Worm (Caenorhabditis elegans) whole organism, L1 larva: ENCODE data around the gene C35C5.9.

Experiments
- ceh-90 ChIP-seq: sonication (generic microtip); optimal IDR thresholded peaks from 2 replicates; lab custom pipeline; 2016; ENCODE audit warnings: missing genetic modification characterization, missing compliant biosample characterization
- dpl-1 ChIP-seq, 3 experiments: fragments of 150-350 bp in 2 of 3; sonication (generic microtip) in 1 of 3; optimal IDR thresholded peaks; 2 replicates each; lab custom pipeline; 2014 to 2017; ENCODE audit warnings: missing biosample characterization in 3 of 3, missing genetic modification characterization in 3 of 3, missing genetic modification reagents in 3 of 3
- elt-2 ChIP-seq: sonication (generic microtip); optimal IDR thresholded peaks from 2 replicates; lab custom pipeline; 2016; ENCODE audit warnings: missing genetic modification characterization, mild to moderate bottlenecking, inconsistent platforms, missing compliant biosample characterization, missing genetic modification reagents
- fkh-10 ChIP-seq: sonication (generic microtip); optimal IDR thresholded peaks from 2 replicates; lab custom pipeline; 2017; ENCODE audit warnings: missing biosample characterization, missing genetic modification reagents, missing genetic modification characterization
- nhr-11 ChIP-seq: fragments of 150-350 bp; optimal IDR thresholded peaks from 2 replicates; lab custom pipeline; 2014; ENCODE audit warnings: missing biosample characterization, missing genetic modification characterization
- pqm-1 ChIP-seq: sonication (generic microtip); optimal IDR thresholded peaks from 3 replicates; lab custom pipeline; 2017; ENCODE audit warnings: missing biosample characterization, missing genetic modification characterization
- skn-1 ChIP-seq: fragments of 150-350 bp; optimal IDR thresholded peaks from 2 replicates; lab custom pipeline; 2014; ENCODE audit warnings: missing biosample characterization, missing genetic modification characterization
- ztf-4 ChIP-seq: fragments of 150-350 bp; optimal IDR thresholded peaks from 2 replicates; lab custom pipeline; 2014; ENCODE audit warnings: missing biosample characterization, missing genetic modification characterization

ce11 chrX:11585894-11586293 is 49.5 kb downstream of the C35C5.9 start:
- TF ChIP-seq elt-2 (no peak), nhr-11 (no peak), ztf-4 (tag; lab: Kevin White, UChicago) (no peak), skn-1 (tag; lab: Kevin White, UChicago) (no peak), ceh-90 (tag; lab: Kevin White, UChicago) (no peak), dpl-1 (GFP tag; optimal IDR thresholded peaks at IDR 0.05; lab: Kevin White, UChicago) (no peak), pqm-1 (tag; lab: Kevin White, UChicago) (no peak), fkh-10 (GFP tag; lab: Kevin White, UChicago) (no peak)
